Fruit fly (Drosophila melanogaster) ovary, adult (tissue): ENCODE results near the gene STUB1.

Experiments
- CG17801 ChIP-seq: fragments of 200-800 bp; optimal IDR thresholded peaks from 2 replicates; lab custom pipeline; 2019; ENCODE audit warnings: missing biosample characterization, mild to moderate bottlenecking, missing genetic modification characterization, moderate library complexity; ENCODE audit not compliant: partially characterized antibody

Gene STUB1

dm6 chr2L:10422643-10423606, 14.4 kb upstream of the STUB1 start, which contains the start of the genes pie and Wdfy2:
Gene pie (minus strand): TSS chr2L:10422780.
Gene Wdfy2 (plus strand): TSS chr2L:10423291.
- no peak for TF ChIP-seq CG17801 (GFP tag; lab: Kevin White, UChicago)

- TF ChIP-seq CG17801 (GFP tag; lab: Kevin White, UChicago), result no peak
Measured at dm6 chr2L:10425599-10425998, 11.7 kb upstream of the STUB1 start.

dm6 chr2L:10426534-10427048, 10.8 kb upstream of the STUB1 start, which contains the start of the genes SmB and KdelR:
Gene SmB (minus strand): TSS chr2L:10426627.
Gene KdelR (plus strand): TSS chr2L:10426887.
- TF ChIP-seq CG17801 (GFP tag; lab: Kevin White, UChicago), result peak; percentile 79

dm6 chr2L:10428528-10428927, 8.8 kb upstream of the STUB1 start, which contains the start of gene CG5188:
Gene CG5188 (plus strand): TSS chr2L:10428829.
- peak; percentile 17 for TF ChIP-seq CG17801 (GFP tag; lab: Kevin White, UChicago)

- TF ChIP-seq CG17801 (GFP tag; lab: Kevin White, UChicago), result peak; percentile 46
Measured at dm6 chr2L:10430802-10431476, 6.4 kb upstream of the STUB1 start, which contains the start of the genes Bug22 and TfIIB. Gene Bug22 (minus strand): TSS chr2L:10430918. Gene TfIIB (plus strand): TSS chr2L:10431338.

- TF ChIP-seq CG17801 (GFP tag; lab: Kevin White, UChicago), result no peak
Measured at dm6 chr2L:10435606-10436160, 1.7 kb upstream of the STUB1 start, which contains the start of the genes TBC1D16 and holn1. Gene TBC1D16 (minus strand): TSS chr2L:10435656. Gene holn1 (plus strand): TSS chr2L:10435995.

dm6 chr2L:10439174-10439573, 1.8 kb downstream of the STUB1 start, which contains the start of gene Nse4:
Gene Nse4 (plus strand): TSS chr2L:10439440.
- peak; percentile 31 for TF ChIP-seq CG17801 (GFP tag; lab: Kevin White, UChicago)

dm6 chr2L:10442048-10442790, 4.9 kb downstream of the STUB1 start, which contains the start of gene loh:
Gene loh (plus strand): TSS chr2L:10442534.
- no peak for TF ChIP-seq CG17801 (GFP tag; lab: Kevin White, UChicago)

dm6 chr2L:10452296-10452695, 14.9 kb downstream of the STUB1 start, which contains the start of gene ppk10:
Gene ppk10 (minus strand): TSS chr2L:10452396.
- TF ChIP-seq CG17801 (GFP tag; lab: Kevin White, UChicago), result no peak

- TF ChIP-seq CG17801 (GFP tag; lab: Kevin White, UChicago), result no peak
Measured at dm6 chr2L:10455944-10456520, 18.7 kb downstream of the STUB1 start.

dm6 chr2L:10457191-10457899, 20.0 kb downstream of the STUB1 start, which contains the start of the genes LManI and LManII:
Gene LManI (minus strand): TSS chr2L:10457241.
Gene LManII (plus strand): TSS chr2L:10457658.
- peak; percentile 45 for TF ChIP-seq CG17801 (GFP tag; lab: Kevin White, UChicago)

dm6 chr2L:10458979-10459378, 21.6 kb downstream of the STUB1 start:
- TF ChIP-seq CG17801 (GFP tag; lab: Kevin White, UChicago), result no peak
